Worm (Caenorhabditis elegans) whole organism, early embryonic: ENCODE measurements around the gene ipmk-1.

Source experiments
- B0310.2 ChIP-seq: sonication (generic microtip); optimal IDR thresholded peaks from 2 replicates; lab custom pipeline; 2016; ENCODE audit warnings: mild to moderate bottlenecking, missing genetic modification characterization, missing compliant biosample characterization
- ama-1 ChIP-seq: fragments of 150-350 bp; optimal IDR thresholded peaks from 2 replicates; lab custom pipeline; 2014
- ceh-13 ChIP-seq: fragments of 200-800 bp; sonication (Bioruptor generic); optimal IDR thresholded peaks from 2 replicates; lab custom pipeline; 2018; ENCODE audit warnings: mild to moderate bottlenecking, missing genetic modification characterization, missing compliant biosample characterization
- ceh-36 ChIP-seq: sonication (generic microtip); optimal IDR thresholded peaks from 2 replicates; lab custom pipeline; 2016; ENCODE audit warnings: missing genetic modification characterization, inconsistent platforms, missing compliant biosample characterization
- ets-7 ChIP-seq: sonication (generic microtip); optimal IDR thresholded peaks from 2 replicates; lab custom pipeline; 2016; ENCODE audit warnings: missing genotype, missing genetic modification characterization, missing compliant biosample characterization
- flt-1 ChIP-seq: fragments of 200-800 bp; sonication (Bioruptor generic); IDR thresholded peaks from 2 replicates; pipeline ENCODE4 v1.3.6; 2022; ENCODE audit warnings: missing genetic modification characterization, missing compliant biosample characterization
- hmbx-1 ChIP-seq: sonication (generic microtip); optimal IDR thresholded peaks from 2 replicates; lab custom pipeline; 2016; ENCODE audit warnings: mild to moderate bottlenecking, missing genetic modification characterization, missing compliant biosample characterization
- hmg-4 ChIP-seq: fragments of 200-800 bp; sonication (Bioruptor generic); optimal IDR thresholded peaks from 2 replicates; lab custom pipeline; 2018; ENCODE audit warnings: mild to moderate bottlenecking, missing genetic modification characterization, missing compliant biosample characterization
- hnd-1 ChIP-seq: sonication (generic microtip); optimal IDR thresholded peaks from 2 replicates; lab custom pipeline; 2016; ENCODE audit warnings: missing genetic modification characterization, missing compliant biosample characterization
- pes-1 ChIP-seq: fragments of 200-800 bp; sonication (Bioruptor generic); IDR thresholded peaks from 2 replicates; pipeline ENCODE4 v1.3.6; 2022; ENCODE audit warnings: missing genetic modification reagents, missing genetic modification characterization, missing compliant biosample characterization
- sea-1 ChIP-seq: fragments of 200-800 bp; sonication (Bioruptor generic); conservative IDR thresholded peaks from 2 replicates; pipeline ENCODE4 v1.3.6; 2022; ENCODE audit warnings: missing genetic modification characterization, missing compliant biosample characterization
- tra-4 ChIP-seq: sonication (generic microtip); optimal IDR thresholded peaks from 2 replicates; lab custom pipeline; 2017; ENCODE audit warnings: missing genetic modification characterization, missing compliant biosample characterization

DNA sequence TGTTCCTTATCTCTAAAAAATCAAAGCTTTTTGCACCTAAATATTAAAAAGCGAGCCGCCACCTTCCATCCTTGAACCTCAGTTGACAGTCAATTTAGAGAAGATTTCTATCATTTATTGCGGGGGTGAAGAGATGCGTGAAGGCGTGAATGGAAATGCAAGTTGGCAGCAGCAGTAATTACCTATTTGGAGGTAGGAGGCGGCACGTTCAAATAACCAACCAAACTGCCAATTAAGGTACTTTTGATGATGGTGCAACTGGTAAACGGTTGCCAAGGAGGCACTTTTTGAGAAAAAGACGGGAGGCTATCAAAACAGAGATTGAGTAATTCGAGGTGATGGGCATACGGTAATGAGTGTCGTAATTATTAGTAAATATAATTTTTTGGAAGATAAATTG is 11.6 kb upstream of the ipmk-1 start:
- TF ChIP-seq B0310.2 (tag; lab: Kevin White, UChicago) = no peak
- no peak for TF ChIP-seq hmbx-1 (tag; lab: Kevin White, UChicago)
- TF ChIP-seq ama-1 (lab: Kevin White, UChicago) = no peak
- no peak for TF ChIP-seq sea-1 (GFP tag; lab: Robert Waterston, UW)
- TF ChIP-seq ceh-36 = no peak
- TF ChIP-seq ceh-13 (GFP tag; lab: Kevin White, UChicago) = no peak
- TF ChIP-seq hmg-4 = no peak
- TF ChIP-seq ets-7 = no peak
- TF ChIP-seq hnd-1 (tag; lab: Kevin White, UChicago) = no peak
- TF ChIP-seq flt-1 (GFP tag; lab: Robert Waterston, UW) = no peak
- no peak for TF ChIP-seq tra-4
- TF ChIP-seq pes-1 (GFP tag; lab: Robert Waterston, UW) = no peak
